Worm (Caenorhabditis elegans) whole organism, L2 larva: Measurements from ENCODE around the gene C55B6.4.

ENCODE experiments used
- F13H6.1 ChIP-seq: sonication (generic microtip); optimal IDR thresholded peaks from 2 replicates; lab custom pipeline; 2016; ENCODE audit warnings: missing genetic modification characterization, missing compliant biosample characterization
- blmp-1 ChIP-seq: sonication (generic microtip); optimal IDR thresholded peaks from 2 replicates; lab custom pipeline; 2017; ENCODE audit warnings: missing genetic modification characterization, mild to moderate bottlenecking, missing compliant biosample characterization, antibody characterized with exemption, moderate library complexity; ENCODE audit not compliant: insufficient read depth
- dmd-4 ChIP-seq: sonication (generic microtip); optimal IDR thresholded peaks from 2 replicates; lab custom pipeline; 2017; ENCODE audit warnings: missing biosample characterization, missing genetic modification characterization
- nhr-12 ChIP-seq: fragments of 150-350 bp; optimal IDR thresholded peaks from 2 replicates; lab custom pipeline; 2014; ENCODE audit warnings: missing biosample characterization, missing genetic modification characterization
- nhr-77 ChIP-seq: fragments of 150-350 bp; optimal IDR thresholded peaks from 2 replicates; lab custom pipeline; 2014; ENCODE audit warnings: missing biosample characterization, missing genetic modification characterization
- sma-3 ChIP-seq: sonication (generic microtip); optimal IDR thresholded peaks from 2 replicates; lab custom pipeline; 2016; ENCODE audit warnings: missing genetic modification reagents, missing genetic modification characterization, missing compliant biosample characterization

DNA sequence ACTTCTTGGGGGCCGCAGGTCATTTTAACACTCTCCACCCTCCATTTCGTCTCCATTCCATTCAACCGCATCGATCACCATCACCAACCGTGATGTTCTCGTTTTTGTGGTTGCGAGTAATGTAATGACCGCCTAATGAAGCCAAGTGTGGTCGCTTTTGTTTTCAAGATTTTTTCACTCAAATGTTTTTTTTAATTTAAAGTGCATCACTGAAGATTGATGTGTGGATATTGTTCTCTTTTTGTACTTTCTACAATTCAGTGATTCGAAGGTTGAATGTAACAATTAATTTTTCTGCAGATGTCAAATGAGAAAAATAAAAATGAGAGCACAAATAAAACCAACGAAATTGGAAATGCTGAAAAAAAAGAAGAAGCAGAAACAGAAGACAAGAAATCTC, 28.8 kb downstream of the C55B6.4 start, which contains the start of gene pgp-10:
- TF ChIP-seq blmp-1 (tag; lab: Kevin White, UChicago) = no peak
- no peak for TF ChIP-seq nhr-12 (tag; lab: Kevin White, UChicago)
- no peak for TF ChIP-seq nhr-77 (tag; lab: Kevin White, UChicago)
- no peak for TF ChIP-seq sma-3 (GFP tag; lab: Kevin White, UChicago)
- no peak for TF ChIP-seq F13H6.1
- no peak for TF ChIP-seq dmd-4
